Worm (Caenorhabditis elegans) whole organism, L1 larva: Measurements from ENCODE around the gene str-52.

Experiments
- C04F5.9 ChIP-seq: sonication (generic microtip); optimal IDR thresholded peaks from 2 replicates; lab custom pipeline; 2016; ENCODE audit warnings: missing genetic modification characterization, missing compliant biosample characterization
- C16A3.4 ChIP-seq: fragments of 150-350 bp; optimal IDR thresholded peaks from 2 replicates; lab custom pipeline; 2014; ENCODE audit warnings: missing biosample characterization, missing genetic modification characterization
- C34B4.2 ChIP-seq: sonication (generic microtip); optimal IDR thresholded peaks from 2 replicates; lab custom pipeline; 2017; ENCODE audit warnings: mild to moderate bottlenecking, missing genetic modification characterization, missing compliant biosample characterization
- Y116A8C.19 ChIP-seq: sonication (generic microtip); optimal IDR thresholded peaks from 2 replicates; lab custom pipeline; 2016; ENCODE audit warnings: missing compliant biosample characterization, missing genetic modification characterization, borderline replicate concordance
- alr-1 ChIP-seq: fragments of 200-800 bp; sonication (Bioruptor generic); optimal IDR thresholded peaks from 2 replicates; lab custom pipeline; 2018; ENCODE audit warnings: borderline replicate concordance, mild to moderate bottlenecking, missing genetic modification characterization, missing compliant biosample characterization
- aly-2 ChIP-seq: fragments of 150-350 bp; optimal IDR thresholded peaks from 2 replicates; lab custom pipeline; 2014; ENCODE audit warnings: missing biosample characterization, missing genetic modification characterization
- ceh-63 ChIP-seq: fragments of 200-800 bp; sonication (Bioruptor generic); optimal IDR thresholded peaks from 2 replicates; lab custom pipeline; 2018; ENCODE audit warnings: mild to moderate bottlenecking, missing genetic modification characterization, missing compliant biosample characterization
- ceh-8 ChIP-seq: fragments of 200-800 bp; sonication (Bioruptor generic); optimal IDR thresholded peaks from 2 replicates; lab custom pipeline; 2018; ENCODE audit warnings: mild to moderate bottlenecking, missing genetic modification characterization, moderate library complexity, missing compliant biosample characterization
- ceh-90 ChIP-seq: sonication (generic microtip); optimal IDR thresholded peaks from 2 replicates; lab custom pipeline; 2016; ENCODE audit warnings: missing genetic modification characterization, missing compliant biosample characterization
- efl-1 ChIP-seq, 4 experiments: fragments of 150-350 bp; optimal IDR thresholded peaks in 3 of 4; peaks in 1 of 4; 1 replicate in 1 of 4; 2 replicates in 3 of 4; lab custom pipeline; 2014; ENCODE audit warnings: missing biosample characterization in 2 of 4, missing genetic modification characterization in 2 of 4, missing genetic modification reagents in 2 of 4
- efl-3 ChIP-seq: fragments of 200-800 bp; sonication (Bioruptor generic); optimal IDR thresholded peaks from 2 replicates; lab custom pipeline; 2018; ENCODE audit warnings: mild to moderate bottlenecking, missing genetic modification characterization, missing compliant biosample characterization
- elt-3 ChIP-seq, 6 experiments: fragments of 150-350 bp in 1 of 6; sonication (generic microtip); optimal IDR thresholded peaks; 2 replicates each; lab custom pipeline; 2017 to 2018; ENCODE audit warnings: missing biosample characterization in 6 of 6, missing genetic modification characterization in 6 of 6, inconsistent platforms in 1 of 6
- fkh-10 ChIP-seq: sonication (generic microtip); optimal IDR thresholded peaks from 2 replicates; lab custom pipeline; 2017; ENCODE audit warnings: missing biosample characterization, missing genetic modification reagents, missing genetic modification characterization
- fkh-4 ChIP-seq: sonication (generic microtip); optimal IDR thresholded peaks from 2 replicates; lab custom pipeline; 2016; ENCODE audit warnings: missing compliant biosample characterization, missing genetic modification characterization, borderline replicate concordance
- fkh-8 ChIP-seq: sonication (generic microtip); optimal IDR thresholded peaks from 2 replicates; lab custom pipeline; 2016; ENCODE audit warnings: mild to moderate bottlenecking, missing genetic modification characterization, missing compliant biosample characterization
- lsy-2 ChIP-seq, 2 experiments: fragments of 150-350 bp; optimal IDR thresholded peaks; 2 replicates each; lab custom pipeline; 2014; ENCODE audit warnings: missing biosample characterization in 2 of 2, missing genetic modification characterization in 2 of 2
- mep-1 ChIP-seq: fragments of 150-350 bp; optimal IDR thresholded peaks from 2 replicates; lab custom pipeline; 2014; ENCODE audit warnings: missing biosample characterization, missing genetic modification characterization
- nhr-12 ChIP-seq: sonication (generic microtip); optimal IDR thresholded peaks from 2 replicates; lab custom pipeline; 2017; ENCODE audit warnings: missing biosample characterization, missing genetic modification characterization
- nhr-76 ChIP-seq: sonication (generic microtip); optimal IDR thresholded peaks from 2 replicates; lab custom pipeline; 2017; ENCODE audit warnings: missing biosample characterization, missing genetic modification characterization
- nhr-85 ChIP-seq: sonication (generic microtip); peaks from one replicate; lab custom pipeline; 2016; ENCODE audit warnings: missing genetic modification characterization, inconsistent platforms, missing compliant biosample characterization
- nhr-90 ChIP-seq: sonication (generic microtip); optimal IDR thresholded peaks from 2 replicates; lab custom pipeline; 2016; ENCODE audit warnings: mild to moderate bottlenecking, missing genetic modification characterization, missing compliant biosample characterization; ENCODE audit not compliant: poor library complexity
- pag-3 ChIP-seq: sonication (generic microtip); optimal IDR thresholded peaks from 2 replicates; lab custom pipeline; 2017; ENCODE audit warnings: missing genetic modification characterization, mild to moderate bottlenecking, missing compliant biosample characterization, antibody characterized with exemption, borderline replicate concordance; ENCODE audit not compliant: insufficient read depth
- swsn-7 ChIP-seq: sonication (generic microtip); optimal IDR thresholded peaks from 2 replicates; lab custom pipeline; 2016; ENCODE audit warnings: missing genetic modification characterization, missing compliant biosample characterization
- vab-15 ChIP-seq: sonication (generic microtip); optimal IDR thresholded peaks from 2 replicates; lab custom pipeline; 2017; ENCODE audit warnings: missing genotype, mild to moderate bottlenecking, missing genetic modification characterization, missing compliant biosample characterization
- zag-1 ChIP-seq: fragments of 150-350 bp; optimal IDR thresholded peaks from 2 replicates; lab custom pipeline; 2014; ENCODE audit warnings: missing biosample characterization, missing genetic modification characterization
- ztf-11 ChIP-seq, 2 experiments: sonication (generic microtip); optimal IDR thresholded peaks; 2 replicates each; lab custom pipeline; 2016 to 2017; ENCODE audit warnings: missing genetic modification characterization in 2 of 2, missing biosample characterization in 1 of 2, missing compliant biosample characterization in 1 of 2
- ztf-4 ChIP-seq: fragments of 150-350 bp; optimal IDR thresholded peaks from 2 replicates; lab custom pipeline; 2014; ENCODE audit warnings: missing biosample characterization, missing genetic modification characterization

Gene str-52

ce11 chrV:2156830-2157229 is 10.9 kb upstream of the str-52 start, which contains the start of gene srbc-22:
srbc-22 (plus strand) TSS chrV:2157130.
- no peak for TF ChIP-seq alr-1 (tag; lab: Kevin White, UChicago)
- no peak for TF ChIP-seq zag-1
- no peak for TF ChIP-seq mep-1
- TF ChIP-seq nhr-12, result no peak
- TF ChIP-seq pag-3 (tag; lab: Kevin White, UChicago), result no peak
- no peak for TF ChIP-seq ceh-8 (GFP tag; lab: Kevin White, UChicago)
- TF ChIP-seq nhr-76, result no peak
- no peak for TF ChIP-seq fkh-4
- no peak for TF ChIP-seq swsn-7 (tag; lab: Kevin White, UChicago)

ce11 chrV:2155232-2155631 is 9.3 kb upstream of the str-52 start, which contains the start of gene srbc-21:
srbc-21 (plus strand) TSS chrV:2155532.
- no peak for TF ChIP-seq fkh-8 (tag; lab: Kevin White, UChicago)
- TF ChIP-seq efl-1 (optimal IDR thresholded peaks at IDR 0.05; lab: Kevin White, UChicago), result no peak
- peak in 1 of 2 experiments; percentile 12 for TF ChIP-seq efl-1 (GFP tag; optimal IDR thresholded peaks at IDR 0.05 in 1 of 2; lab: Kevin White, UChicago)

DNA sequence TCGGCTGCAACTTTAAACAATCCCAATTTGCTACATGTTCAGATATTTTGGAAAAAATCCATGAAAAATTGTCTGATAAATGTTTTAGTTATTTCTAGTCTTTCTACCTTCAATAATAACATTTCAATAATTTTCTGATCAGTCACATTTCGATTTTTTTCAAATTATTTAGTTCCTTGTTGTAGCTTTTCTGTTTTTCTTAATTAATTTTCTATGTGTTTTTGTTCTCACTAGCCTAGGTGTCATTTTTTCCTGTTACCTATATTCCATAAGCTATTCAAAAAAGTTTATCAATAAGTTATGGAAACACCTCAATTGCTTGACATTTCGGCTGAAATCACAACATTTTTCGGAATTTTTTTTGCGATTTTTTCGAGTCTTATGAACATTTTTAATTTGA is 7.3 kb upstream of the str-52 start, which contains the start of gene srbc-23:
srbc-23 (plus strand) TSS at position 301 of the 400 bp plus-strand sequence.
- TF ChIP-seq fkh-10 (GFP tag; lab: Kevin White, UChicago) (no peak), Y116A8C.19 (tag; lab: Kevin White, UChicago) (no peak), nhr-85 (no peak)

DNA sequence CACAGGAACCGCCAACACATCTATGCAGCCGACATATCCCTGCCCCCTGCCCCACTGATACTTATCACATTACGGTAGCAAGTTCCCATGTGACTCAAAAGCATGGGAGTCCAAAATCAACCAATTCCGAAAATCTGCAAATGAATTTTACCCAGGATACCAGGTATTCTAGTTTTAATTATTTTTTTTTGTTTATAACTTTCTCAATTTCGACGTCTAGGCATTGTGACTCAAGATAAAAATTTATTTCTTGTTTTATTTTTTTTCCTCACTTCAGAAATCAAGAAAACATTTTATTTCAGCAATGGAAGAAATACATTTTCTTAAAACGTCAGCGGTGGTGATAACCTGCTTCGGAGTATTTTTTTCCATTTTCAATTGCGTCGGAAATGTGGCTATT is 5.5 kb upstream of the str-52 start, which contains the start of gene srbc-24:
srbc-24 (plus strand) TSS at position 301 of the 400 bp plus-strand sequence.
- no peak for TF ChIP-seq ceh-90 (tag; lab: Kevin White, UChicago)
- no peak for TF ChIP-seq efl-3 (GFP tag; lab: Kevin White, UChicago)
- TF ChIP-seq zag-1, result no peak
- no peak for TF ChIP-seq ztf-11 (tag; optimal IDR thresholded peaks at IDR 0.05; lab: Kevin White, UChicago)
- no peak for TF ChIP-seq C16A3.4 (tag; lab: Kevin White, UChicago)
- no peak for TF ChIP-seq lsy-2 (tag; optimal IDR thresholded peaks at IDR 0.05; lab: Kevin White, UChicago)

DNA sequence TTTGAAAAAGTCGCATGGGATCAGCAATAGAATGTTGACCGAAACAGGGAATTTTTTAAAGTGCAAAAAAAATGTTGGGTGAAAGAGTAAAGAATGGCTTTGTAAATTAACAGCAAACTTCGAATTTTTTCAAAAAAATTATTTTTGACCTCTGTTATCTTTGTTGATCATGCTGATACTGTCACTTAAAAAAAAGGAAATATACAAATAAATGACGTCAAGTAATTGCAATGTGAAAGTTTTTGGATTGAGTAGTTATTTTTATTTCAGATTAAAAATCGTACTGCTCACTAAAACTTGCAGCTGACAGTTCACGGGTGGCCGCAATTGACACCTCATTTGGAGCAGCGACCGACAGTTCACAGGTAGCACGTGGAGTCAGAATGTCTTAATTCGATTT is 4.9 kb upstream of the str-52 start, which contains the start of gene C45H4.13:
C45H4.13 (minus strand) TSS at position 101 of the 400 bp plus-strand sequence.
- no peak for TF ChIP-seq ztf-4 (tag; lab: Kevin White, UChicago)
- TF ChIP-seq ceh-63 (GFP tag; lab: Kevin White, UChicago), result no peak
- no peak for TF ChIP-seq alr-1 (tag; lab: Kevin White, UChicago)
- no peak for TF ChIP-seq aly-2 (tag; lab: Kevin White, UChicago)
- no peak for TF ChIP-seq C16A3.4 (tag; lab: Kevin White, UChicago)

DNA sequence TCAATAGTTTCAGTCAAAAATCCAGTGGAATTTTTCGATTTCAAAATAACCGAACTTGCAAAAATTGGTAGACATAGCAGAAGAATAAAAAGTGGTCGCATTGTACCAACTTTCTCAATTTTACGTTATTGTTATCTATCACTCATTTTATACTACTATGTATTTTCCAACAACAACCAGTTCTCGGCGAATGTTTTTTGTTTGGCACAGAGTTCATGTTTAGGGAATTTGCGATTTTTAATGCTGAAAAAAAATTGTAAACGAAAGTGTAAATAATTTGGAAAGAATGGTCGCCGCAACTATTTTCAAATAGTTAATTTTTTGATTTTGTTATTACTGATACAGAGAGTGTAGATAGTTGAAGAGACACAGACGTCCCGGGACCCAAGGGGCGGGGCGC is 3.5 kb upstream of the str-52 start, which contains the start of gene C45H4.21:
C45H4.21 (minus strand) TSS at position 101 of the 400 bp plus-strand sequence.
- TF ChIP-seq vab-15, result no peak
- TF ChIP-seq C34B4.2, result no peak
- TF ChIP-seq efl-1 (optimal IDR thresholded peaks at IDR 0.05; lab: Kevin White, UChicago), result no peak
- peak in 1 of 2 experiments; percentile 39 for TF ChIP-seq efl-1 (GFP tag; optimal IDR thresholded peaks at IDR 0.05 in 1 of 2; lab: Kevin White, UChicago)

ce11 chrV:2146795-2147194 is 851 bp upstream of the str-52 start, which contains the start of gene srbc-20:
srbc-20 (plus strand) TSS chrV:2147095.
- TF ChIP-seq nhr-90 (tag; lab: Kevin White, UChicago) (no peak), elt-3 (tag; optimal IDR thresholded peaks at IDR 0.05; lab: Kevin White, UChicago) (peak in 1 of 6 experiments; percentile 3), C04F5.9 (tag; lab: Kevin White, UChicago) (no peak)
